Worm (Caenorhabditis elegans) whole organism, late embryonic: ENCODE measurements around the gene fbxa-224.

Source experiments
- ama-1 ChIP-seq: fragments of 150-350 bp; optimal IDR thresholded peaks from 2 replicates; lab custom pipeline; 2014
- ceh-19 ChIP-seq: fragments of 200-800 bp; sonication (Bioruptor generic); optimal IDR thresholded peaks from 2 replicates; lab custom pipeline; 2018; ENCODE audit warnings: mild to moderate bottlenecking, missing genetic modification characterization, missing compliant biosample characterization
- ceh-31 ChIP-seq: sonication (generic microtip); optimal IDR thresholded peaks from 2 replicates; lab custom pipeline; 2016; ENCODE audit warnings: missing genetic modification characterization, missing compliant biosample characterization
- dmd-4 ChIP-seq: sonication (generic microtip); optimal IDR thresholded peaks from 2 replicates; lab custom pipeline; 2016; ENCODE audit warnings: borderline replicate concordance, missing genetic modification characterization, missing compliant biosample characterization
- elt-2 ChIP-seq: sonication (generic microtip); optimal IDR thresholded peaks from 2 replicates; lab custom pipeline; 2016; ENCODE audit warnings: missing genetic modification reagents, missing genetic modification characterization, missing compliant biosample characterization
- eyg-1 ChIP-seq: sonication (generic microtip); optimal IDR thresholded peaks from 2 replicates; lab custom pipeline; 2016; ENCODE audit warnings: missing genotype, missing genetic modification characterization, missing compliant biosample characterization
- hlh-13 ChIP-seq: fragments of 200-800 bp; sonication (Bioruptor generic); optimal IDR thresholded peaks from 2 replicates; lab custom pipeline; 2018; ENCODE audit warnings: mild to moderate bottlenecking, missing genetic modification characterization, missing compliant biosample characterization
- lin-11 ChIP-seq: fragments of 200-800 bp; sonication (Bioruptor generic); optimal IDR thresholded peaks from 2 replicates; lab custom pipeline; 2018; ENCODE audit warnings: mild to moderate bottlenecking, missing genetic modification characterization, missing compliant biosample characterization
- nfya-1 ChIP-seq: sonication (generic microtip); optimal IDR thresholded peaks from 2 replicates; lab custom pipeline; 2017; ENCODE audit warnings: missing genetic modification characterization, mild to moderate bottlenecking, missing compliant biosample characterization, antibody characterized with exemption, moderate library complexity
- pha-4 ChIP-seq: fragments of 150-350 bp; optimal IDR thresholded peaks from 2 replicates; lab custom pipeline; 2018; ENCODE audit warnings: missing biosample characterization, missing genetic modification reagents, missing genetic modification characterization
- pqm-1 ChIP-seq: sonication (generic microtip); optimal IDR thresholded peaks from 2 replicates; lab custom pipeline; 2016; ENCODE audit warnings: missing genetic modification characterization, missing compliant biosample characterization

DNA sequence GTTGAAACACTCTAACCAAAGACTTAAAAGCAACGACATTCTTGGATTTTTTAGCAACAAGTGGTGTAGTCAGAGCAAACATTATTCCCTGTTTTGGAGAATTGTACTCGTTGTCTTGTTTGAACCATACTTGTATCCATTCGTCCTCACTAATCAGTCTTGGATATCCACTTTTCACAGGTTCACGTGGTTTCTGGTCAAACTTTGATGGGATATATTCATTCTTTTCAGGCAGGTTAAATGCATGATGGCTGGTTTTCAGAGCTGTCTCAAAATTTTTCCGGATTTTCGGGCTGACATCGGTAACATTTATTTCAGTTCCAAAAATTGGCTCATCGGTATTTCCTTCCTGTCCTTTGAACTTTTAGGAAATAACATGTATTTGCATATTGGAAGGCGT lies 26.5 kb downstream of the fbxa-224 start:
- TF ChIP-seq ceh-19 (GFP tag; lab: Kevin White, UChicago), result no peak
- no peak for TF ChIP-seq nfya-1 (tag; lab: Kevin White, UChicago)
- no peak for TF ChIP-seq ama-1
- TF ChIP-seq pha-4 (tag; lab: Kevin White, UChicago), result no peak
- no peak for TF ChIP-seq eyg-1
- no peak for TF ChIP-seq ceh-31 (tag; lab: Kevin White, UChicago)
- no peak for TF ChIP-seq pqm-1 (tag; lab: Kevin White, UChicago)
- no peak for TF ChIP-seq lin-11 (tag; lab: Kevin White, UChicago)
- no peak for TF ChIP-seq hlh-13 (GFP tag; lab: Kevin White, UChicago)
- no peak for TF ChIP-seq dmd-4 (tag; lab: Kevin White, UChicago)
- no peak for TF ChIP-seq elt-2 (tag; lab: Kevin White, UChicago)
